Worm (Caenorhabditis elegans): Measurements from ENCODE around the gene R07E3.1.
A peak's percentile ranks its signal among the peaks of the same experiment; 100 is the strongest.

R07E3.1 gene

DNA sequence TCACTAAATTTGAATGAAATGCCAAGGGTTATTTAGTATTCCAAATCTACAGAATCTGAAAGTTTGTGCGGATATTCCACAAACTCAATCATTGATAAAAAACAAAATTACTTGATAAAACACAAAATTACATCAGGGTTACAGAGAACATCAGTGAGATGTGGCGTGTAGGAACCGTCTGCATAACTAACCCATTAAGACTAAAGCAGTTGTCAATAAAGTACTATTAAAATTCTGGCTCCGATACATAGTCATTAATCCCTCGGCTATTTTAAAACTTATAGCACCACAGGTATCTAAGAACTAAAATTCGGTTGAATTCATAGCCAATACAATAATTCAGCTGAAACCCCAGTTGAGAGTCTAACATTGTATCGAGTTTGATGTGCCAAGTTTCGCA, 2.2 kb downstream of the R07E3.1 start:
- TF ChIP-seq nhr-12 (tag; optimal IDR thresholded peaks at IDR 0.05) (no peak), elt-1 (tag; optimal IDR thresholded peaks at IDR 0.05; ENCODE audit: borderline replicate concordance, insufficient read depth) (no peak), pha-4 (tag; optimal IDR thresholded peaks at IDR 0.05) (no peak), unc-39 (tag; optimal IDR thresholded peaks at IDR 0.05) (no peak), nhr-237 (tag; optimal IDR thresholded peaks at IDR 0.05) (no peak)

DNA sequence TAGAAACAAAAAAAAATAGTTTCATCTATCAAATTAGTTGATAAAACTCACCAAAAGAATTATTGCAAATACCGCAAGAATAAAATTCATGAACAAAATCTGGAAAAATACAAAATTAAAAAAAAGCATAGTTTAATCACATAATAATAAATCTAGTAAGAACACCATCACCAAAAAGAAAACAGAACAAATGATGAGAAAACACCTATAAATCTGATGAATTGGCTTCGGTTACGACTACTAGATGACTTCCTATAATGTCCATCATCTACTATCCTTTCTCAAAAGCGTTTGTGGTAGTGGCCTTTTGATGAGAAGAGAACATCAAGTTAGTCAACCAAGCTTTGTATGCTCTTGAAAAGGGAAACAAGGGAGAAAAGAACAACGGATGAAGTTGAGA, 2.9 kb downstream of the R07E3.1 start, which contains the start of gene cut-5:
cut-5 (minus strand) TSS at position 101 of the 400 bp plus-strand sequence.
- TF ChIP-seq ceh-43 (GFP tag; optimal IDR thresholded peaks at IDR 0.05) = no peak
- no peak for TF ChIP-seq ceh-83 (GFP tag; optimal IDR thresholded peaks at IDR 0.05)
- no peak for TF ChIP-seq lsy-2 (tag; optimal IDR thresholded peaks at IDR 0.05)
- TF ChIP-seq lin-13 (tag; optimal IDR thresholded peaks at IDR 0.05) = no peak
- TF ChIP-seq blmp-1 (tag; optimal IDR thresholded peaks at IDR 0.05) = no peak
- no peak for TF ChIP-seq ces-1 (GFP tag; optimal IDR thresholded peaks at IDR 0.05)
- TF ChIP-seq ceh-39 (tag; optimal IDR thresholded peaks at IDR 0.05) = no peak

DNA sequence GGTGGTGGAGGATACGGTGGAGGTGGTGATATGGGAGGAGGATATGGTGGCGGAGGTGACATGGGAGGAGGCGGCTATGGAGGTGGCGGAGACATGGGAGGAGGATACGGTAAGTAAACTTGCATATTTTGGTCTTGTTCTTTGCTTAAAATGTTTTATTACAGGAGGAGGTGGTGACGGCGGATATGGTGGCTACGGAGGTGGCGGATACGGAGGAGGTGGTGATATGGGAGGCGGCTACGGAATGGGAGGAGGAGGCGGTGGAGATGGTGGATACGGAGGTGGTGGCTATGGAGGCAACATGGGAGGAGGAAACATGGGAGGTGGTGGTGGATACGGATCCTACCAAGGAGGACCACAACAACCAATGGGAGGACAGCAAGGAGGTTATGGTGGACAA, 4.4 kb downstream of the R07E3.1 start:
- TF ChIP-seq drap-1 (GFP tag; optimal IDR thresholded peaks at IDR 0.05) (no peak), nhr-237 (tag; optimal IDR thresholded peaks at IDR 0.05) (no peak), ceh-43 (GFP tag; optimal IDR thresholded peaks at IDR 0.05) (no peak), zip-8 (tag; optimal IDR thresholded peaks at IDR 0.05) (no peak), sptf-1 (tag; optimal IDR thresholded peaks at IDR 0.05) (peak; percentile 62), lsy-2 (tag; optimal IDR thresholded peaks at IDR 0.05) (no peak)

DNA sequence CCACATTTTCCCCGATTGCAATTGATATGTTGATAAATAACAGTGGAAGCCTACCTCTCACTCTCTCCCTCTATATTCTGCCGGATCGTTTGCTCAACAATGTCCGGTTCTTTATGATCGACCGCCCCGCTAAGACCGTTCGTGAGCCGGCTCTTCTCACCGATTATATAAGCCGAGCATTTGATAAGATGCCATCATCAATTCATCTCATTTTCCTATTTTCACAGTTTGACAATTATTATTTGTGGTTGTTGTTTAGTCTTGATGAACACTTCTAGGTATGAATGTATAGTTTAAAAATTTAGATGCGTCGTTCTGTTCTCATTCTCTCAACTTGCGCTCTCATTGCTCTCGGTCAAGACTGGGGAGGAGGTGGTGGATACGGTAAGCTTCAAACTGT, 4.8 kb downstream of the R07E3.1 start, which contains the start of gene idpa-3:
idpa-3 (plus strand) TSS at position 301 of the 400 bp plus-strand sequence.
- TF ChIP-seq pha-4 (tag; optimal IDR thresholded peaks at IDR 0.05) (no peak), ztf-11 (tag; optimal IDR thresholded peaks at IDR 0.05) (no peak), elt-1 (tag; optimal IDR thresholded peaks at IDR 0.05; ENCODE audit: borderline replicate concordance, insufficient read depth) (no peak), unc-62 (GFP tag; optimal IDR thresholded peaks at IDR 0.05) (no peak), lin-32 (GFP tag; optimal IDR thresholded peaks at IDR 0.05) (no peak), nhr-12 (tag; optimal IDR thresholded peaks at IDR 0.05) (no peak), nhr-28 (tag; optimal IDR thresholded peaks at IDR 0.05) (no peak), ceh-39 (tag; optimal IDR thresholded peaks at IDR 0.05) (no peak), nhr-76 (tag; optimal IDR thresholded peaks at IDR 0.05) (no peak), sptf-1 (tag; optimal IDR thresholded peaks at IDR 0.05) (no peak), blmp-1 (tag; optimal IDR thresholded peaks at IDR 0.05) (no peak), ham-2 (GFP tag; optimal IDR thresholded peaks at IDR 0.05) (no peak), nhr-237 (tag; optimal IDR thresholded peaks at IDR 0.05) (no peak)

DNA sequence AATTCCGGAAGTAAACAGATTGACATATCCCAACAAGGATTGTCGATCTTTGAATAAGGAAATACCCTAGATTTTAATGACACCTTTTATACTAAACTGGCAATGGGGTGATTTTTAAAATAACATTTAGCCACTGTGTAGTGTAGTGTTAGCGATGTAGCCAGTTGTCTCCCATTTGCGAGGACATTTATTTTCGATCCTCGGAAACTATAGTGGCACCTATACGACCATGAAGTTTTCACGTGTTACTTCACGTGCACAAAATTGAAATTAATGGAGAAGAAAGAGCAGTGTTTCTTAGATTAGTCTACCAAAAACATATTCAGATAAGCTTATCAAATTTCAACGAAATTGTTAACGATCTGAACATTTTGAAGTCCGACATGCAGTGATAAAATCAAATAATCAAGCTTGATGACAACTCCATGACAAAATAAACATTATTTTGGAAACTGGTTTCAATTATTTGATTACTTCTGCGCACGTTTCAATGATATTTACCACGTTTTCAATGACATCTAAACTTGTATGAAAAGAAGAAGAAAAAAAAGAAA, 7.6 kb downstream of the R07E3.1 start, which contains the start of gene R07E3.4:
R07E3.4 (minus strand) TSS at position 51 of the 554 bp plus-strand sequence.
- TF ChIP-seq hlh-1 (tag; optimal IDR thresholded peaks at IDR 0.05) (peak; percentile 2), nhr-237 (tag; optimal IDR thresholded peaks at IDR 0.05) (no peak)

DNA sequence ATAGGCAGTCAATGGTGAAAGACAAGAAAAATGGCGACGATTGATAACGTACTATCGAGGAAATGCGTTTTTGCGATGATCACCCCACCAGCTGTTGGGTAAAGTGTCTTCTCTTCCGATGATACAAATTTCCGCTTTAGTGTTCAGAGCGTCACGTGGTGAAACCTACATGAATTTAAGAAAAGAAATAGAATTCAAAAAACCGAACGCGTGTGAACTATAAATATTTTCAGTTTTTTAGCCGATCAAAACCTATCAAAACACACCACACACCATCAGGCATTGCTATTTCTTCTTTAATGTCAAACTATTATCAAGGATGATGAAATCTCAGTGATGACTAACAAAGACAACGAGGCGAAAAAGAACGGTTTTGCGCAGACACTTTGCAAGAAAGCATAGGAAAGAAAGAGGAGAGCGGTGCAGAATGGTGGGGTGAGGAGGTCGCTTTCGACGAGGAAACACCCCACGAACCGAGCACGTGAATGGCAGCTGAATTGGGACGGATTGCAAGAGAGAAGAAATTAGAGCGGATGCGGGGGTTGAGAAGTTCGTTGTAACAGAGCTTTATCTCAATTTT, 8.8 kb downstream of the R07E3.1 start:
- TF ChIP-seq unc-62 (GFP tag; optimal IDR thresholded peaks at IDR 0.05) = peak; percentile 32
- no peak for TF ChIP-seq M03D4.4 (tag; optimal IDR thresholded peaks at IDR 0.05)
- peak; percentile 39 for TF ChIP-seq ces-1 (GFP tag; optimal IDR thresholded peaks at IDR 0.05)

DNA sequence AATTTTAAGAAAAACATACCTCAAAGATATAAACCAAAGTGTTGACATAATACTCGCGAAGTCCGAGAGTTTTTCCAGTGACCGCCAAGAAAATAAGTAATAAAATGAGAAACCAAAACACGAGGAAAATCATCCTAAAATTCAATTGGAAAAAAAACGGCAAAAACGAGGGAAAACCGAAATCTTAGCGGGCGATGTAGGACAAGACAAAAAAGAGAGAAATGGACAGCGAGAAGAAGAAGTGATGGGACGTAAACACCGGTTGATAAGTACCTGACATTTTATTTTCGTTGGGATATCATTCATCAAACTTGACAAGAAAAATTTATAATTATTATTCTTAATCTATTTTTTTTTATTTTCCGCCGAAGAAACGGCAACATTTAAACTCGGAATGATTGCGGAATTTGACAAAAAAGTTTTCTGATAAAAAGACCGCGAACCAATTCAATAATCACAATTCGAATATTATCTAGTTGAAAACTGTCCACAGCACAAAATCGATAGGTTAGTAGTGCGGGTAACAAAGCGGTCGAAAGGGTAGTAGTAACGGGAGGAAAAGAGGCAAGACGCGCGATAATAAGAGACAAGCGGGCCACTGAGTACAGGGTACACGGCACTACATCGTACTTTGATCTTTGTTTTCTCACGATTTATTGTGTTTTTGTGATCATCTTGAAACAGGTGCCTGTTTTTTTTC, 13.5 kb downstream of the R07E3.1 start, which contains the start of gene acl-5:
acl-5 (minus strand) TSS at position 134 of the 700 bp plus-strand sequence.
- TF ChIP-seq lin-13 (tag; optimal IDR thresholded peaks at IDR 0.05) (no peak), nhr-28 (tag; optimal IDR thresholded peaks at IDR 0.05) (no peak), ceh-43 (GFP tag; optimal IDR thresholded peaks at IDR 0.05) (no peak), mab-5 (tag; optimal IDR thresholded peaks at IDR 0.05) (no peak), ceh-39 (tag; optimal IDR thresholded peaks at IDR 0.05) (no peak)

Data from whole organism, mixed stage, embryonic.